Worm (Caenorhabditis elegans) whole organism, L2 larva: ENCODE measurements around the gene R144.12.
A peak's percentile ranks its signal among the peaks of the same experiment; 100 is the strongest.
"Not testable (repeated sequence)": the region's sequence is repeated elsewhere in the genome, so short reads cannot be mapped to it uniquely, and the experiment has no call there.

Experiments used
- C34F6.9 ChIP-seq: fragments of 150-350 bp; optimal IDR thresholded peaks from 2 replicates; lab custom pipeline; 2014; ENCODE audit warnings: missing biosample characterization, missing genetic modification characterization
- F13H6.1 ChIP-seq: sonication (generic microtip); optimal IDR thresholded peaks from 2 replicates; lab custom pipeline; 2016; ENCODE audit warnings: missing genetic modification characterization, missing compliant biosample characterization
- R02D3.7 ChIP-seq: fragments of 150-350 bp; optimal IDR thresholded peaks from 2 replicates; lab custom pipeline; 2014; ENCODE audit warnings: missing biosample characterization, missing genetic modification characterization
- Y55F3AM.14 ChIP-seq: fragments of 200-800 bp; sonication (Bioruptor generic); optimal IDR thresholded peaks from 2 replicates; lab custom pipeline; 2018; ENCODE audit warnings: mild to moderate bottlenecking, missing genetic modification characterization, missing compliant biosample characterization
- alr-1 ChIP-seq: fragments of 150-350 bp; optimal IDR thresholded peaks from 2 replicates; lab custom pipeline; 2014; ENCODE audit warnings: missing biosample characterization, missing genetic modification characterization
- ama-1 ChIP-seq: fragments of 150-350 bp; optimal IDR thresholded peaks from 2 replicates; lab custom pipeline; 2018; ENCODE audit warnings: inconsistent platforms
- blmp-1 ChIP-seq: sonication (generic microtip); optimal IDR thresholded peaks from 2 replicates; lab custom pipeline; 2017; ENCODE audit warnings: missing genetic modification characterization, mild to moderate bottlenecking, missing compliant biosample characterization, antibody characterized with exemption, moderate library complexity; ENCODE audit not compliant: insufficient read depth
- crh-2 ChIP-seq: sonication (generic microtip); optimal IDR thresholded peaks from 2 replicates; lab custom pipeline; 2017; ENCODE audit warnings: missing biosample characterization, missing genetic modification characterization
- egl-27 ChIP-seq: sonication (generic microtip); optimal IDR thresholded peaks from 3 replicates; lab custom pipeline; 2017; ENCODE audit warnings: missing biosample characterization, missing genetic modification reagents, missing genetic modification characterization
- elt-1 ChIP-seq: fragments of 150-350 bp; optimal IDR thresholded peaks from 2 replicates; lab custom pipeline; 2014; ENCODE audit warnings: missing biosample characterization, missing genetic modification characterization
- fos-1 ChIP-seq: fragments of 150-350 bp; optimal IDR thresholded peaks from 2 replicates; lab custom pipeline; 2014; ENCODE audit warnings: missing biosample characterization, missing genetic modification characterization
- lin-11 ChIP-seq: fragments of 150-350 bp; sonication (generic microtip); optimal IDR thresholded peaks from 2 replicates; lab custom pipeline; 2014; ENCODE audit warnings: missing biosample characterization, missing genetic modification characterization, inconsistent platforms, mixed read lengths
- lin-13 ChIP-seq: fragments of 150-350 bp; optimal IDR thresholded peaks from 2 replicates; lab custom pipeline; 2014; ENCODE audit warnings: missing biosample characterization, missing genetic modification reagents, missing genetic modification characterization
- lin-39 ChIP-seq: fragments of 150-350 bp; optimal IDR thresholded peaks from 2 replicates; lab custom pipeline; 2014; ENCODE audit warnings: missing biosample characterization, missing genetic modification reagents, missing genetic modification characterization
- lsy-2 ChIP-seq, 2 experiments: fragments of 150-350 bp in 1 of 2; sonication (generic microtip) in 1 of 2; optimal IDR thresholded peaks; 2 replicates each; lab custom pipeline; 2014 to 2017; ENCODE audit warnings: missing biosample characterization in 2 of 2, missing genetic modification characterization in 2 of 2
- mdl-1 ChIP-seq, 2 experiments: fragments of 150-350 bp in 1 of 2; sonication (generic microtip) in 1 of 2; optimal IDR thresholded peaks; 2 replicates each; lab custom pipeline; 2017; ENCODE audit warnings: missing biosample characterization in 2 of 2, missing genetic modification characterization in 2 of 2
- nhr-11 ChIP-seq: fragments of 150-350 bp; optimal IDR thresholded peaks from 2 replicates; lab custom pipeline; 2014; ENCODE audit warnings: missing biosample characterization, missing genetic modification characterization
- nhr-12 ChIP-seq: fragments of 150-350 bp; optimal IDR thresholded peaks from 2 replicates; lab custom pipeline; 2014; ENCODE audit warnings: missing biosample characterization, missing genetic modification characterization
- nhr-129 ChIP-seq: fragments of 150-350 bp; optimal IDR thresholded peaks from 2 replicates; lab custom pipeline; 2014; ENCODE audit warnings: missing biosample characterization, missing genetic modification characterization
- nhr-21 ChIP-seq: fragments of 150-350 bp; optimal IDR thresholded peaks from 2 replicates; lab custom pipeline; 2014; ENCODE audit warnings: missing biosample characterization, missing genetic modification characterization
- nhr-237 ChIP-seq: fragments of 150-350 bp; optimal IDR thresholded peaks from 2 replicates; lab custom pipeline; 2014; ENCODE audit warnings: missing biosample characterization, missing genetic modification characterization
- nhr-77 ChIP-seq: fragments of 150-350 bp; optimal IDR thresholded peaks from 2 replicates; lab custom pipeline; 2014; ENCODE audit warnings: missing biosample characterization, missing genetic modification characterization
- peb-1 ChIP-seq: fragments of 150-350 bp; optimal IDR thresholded peaks from 2 replicates; lab custom pipeline; 2014; ENCODE audit warnings: missing biosample characterization, missing genetic modification characterization
- sem-4 ChIP-seq: fragments of 150-350 bp; optimal IDR thresholded peaks from 2 replicates; lab custom pipeline; 2014; ENCODE audit warnings: missing biosample characterization, missing genetic modification reagents, missing genetic modification characterization
- skn-1 ChIP-seq: sonication (generic microtip); optimal IDR thresholded peaks from 2 replicates; lab custom pipeline; 2017; ENCODE audit warnings: missing biosample characterization, missing genetic modification characterization
- snpc-4 ChIP-seq: fragments of 150-350 bp; optimal IDR thresholded peaks from 2 replicates; lab custom pipeline; 2014; ENCODE audit warnings: missing biosample characterization, missing genetic modification characterization
- unc-39 ChIP-seq: fragments of 150-350 bp; optimal IDR thresholded peaks from 2 replicates; lab custom pipeline; 2014; ENCODE audit warnings: missing biosample characterization, missing genetic modification characterization
- unc-55 ChIP-seq: fragments of 150-350 bp; sonication (generic microtip); optimal IDR thresholded peaks from 3 replicates; lab custom pipeline; 2014; ENCODE audit warnings: missing biosample characterization, missing genetic modification reagents, missing genetic modification characterization
- unc-62 ChIP-seq: fragments of 150-350 bp; optimal IDR thresholded peaks from 2 replicates; lab custom pipeline; 2014; ENCODE audit warnings: missing biosample characterization, missing genetic modification reagents, missing genetic modification characterization
- zag-1 ChIP-seq: fragments of 150-350 bp; optimal IDR thresholded peaks from 2 replicates; lab custom pipeline; 2014; ENCODE audit warnings: missing biosample characterization, missing genetic modification characterization
- ztf-1 ChIP-seq: fragments of 200-800 bp; sonication (Bioruptor generic); conservative IDR thresholded peaks from 2 replicates; pipeline ENCODE4 v1.3.6; 2022; ENCODE audit warnings: missing genetic modification characterization, missing compliant biosample characterization
- ztf-11 ChIP-seq: sonication (generic microtip); optimal IDR thresholded peaks from 2 replicates; lab custom pipeline; 2017; ENCODE audit warnings: missing biosample characterization, missing genetic modification characterization
- ztf-4 ChIP-seq: fragments of 150-350 bp; optimal IDR thresholded peaks from 2 replicates; lab custom pipeline; 2014; ENCODE audit warnings: missing biosample characterization, missing genetic modification characterization

R144.12 gene

DNA sequence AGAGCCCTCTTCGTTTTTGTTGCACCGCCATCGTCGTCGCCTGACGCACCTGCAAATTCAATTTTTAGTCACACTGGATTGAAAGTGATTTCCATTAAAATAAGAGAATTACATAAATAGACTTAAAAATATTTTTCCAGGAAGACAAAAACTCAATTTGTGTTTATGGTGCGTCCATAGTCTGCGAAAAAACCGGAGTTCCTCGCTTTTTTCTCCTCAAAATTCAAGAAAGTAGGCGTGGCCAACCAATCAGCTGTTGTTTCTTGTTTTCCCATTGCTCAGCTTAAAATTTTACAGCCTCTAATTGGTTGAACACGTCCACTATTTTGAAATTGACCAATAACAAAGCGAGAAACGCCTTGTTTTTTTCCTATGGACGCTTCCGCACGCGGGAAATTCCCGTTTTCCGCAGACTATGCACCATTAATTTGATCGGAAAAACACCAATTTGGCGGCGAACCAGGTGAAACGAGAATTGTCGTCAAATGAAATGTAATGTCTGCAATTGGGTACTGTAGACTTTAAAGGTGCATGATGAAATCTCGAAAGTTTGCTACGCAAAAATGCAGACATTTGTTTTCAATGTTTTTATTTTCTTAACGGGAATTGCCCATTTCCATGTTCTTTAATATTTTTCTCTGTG lies 22.2 kb downstream of the R144.12 start, which contains the start of gene C27F2.7:
TSS of gene C27F2.7 (minus strand) at position 51 of the 643 bp plus-strand sequence.
- TF ChIP-seq crh-2 (no peak), unc-39 (tag; lab: Kevin White, UChicago) (no peak), fos-1 (tag; lab: Kevin White, UChicago) (no peak), peb-1 (no peak), ztf-11 (no peak), zag-1 (tag; lab: Kevin White, UChicago) (no peak), ztf-4 (tag; lab: Kevin White, UChicago) (no peak), nhr-77 (tag; lab: Kevin White, UChicago) (no peak), C34F6.9 (no peak), nhr-237 (no peak), mdl-1 (tag; optimal IDR thresholded peaks at IDR 0.05; lab: Kevin White, UChicago) (no peak), lin-39 (no peak)

DNA sequence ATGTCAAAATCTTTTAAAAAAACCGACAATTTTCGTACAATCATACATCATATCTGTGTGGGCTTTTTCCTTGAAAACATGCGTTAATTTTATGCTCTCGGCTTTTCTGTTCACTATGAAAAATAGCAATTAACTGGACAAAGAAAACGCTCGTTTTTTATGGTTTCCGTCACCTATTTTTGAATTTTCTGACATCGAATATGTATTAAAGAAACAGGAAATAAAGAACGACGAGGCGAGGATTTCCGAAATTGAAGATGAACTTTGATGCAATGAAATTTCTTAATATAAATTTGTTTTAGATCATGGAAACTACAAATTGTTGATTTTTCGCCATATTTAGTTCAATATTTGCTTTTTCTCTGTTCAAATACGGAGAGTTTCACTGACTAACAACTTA lies 22.8 kb downstream of the R144.12 start:
- TF ChIP-seq R02D3.7 (no peak), elt-1 (no peak), zag-1 (tag; lab: Kevin White, UChicago) (no peak), egl-27 (no peak), nhr-21 (tag; lab: Kevin White, UChicago) (no peak)

DNA sequence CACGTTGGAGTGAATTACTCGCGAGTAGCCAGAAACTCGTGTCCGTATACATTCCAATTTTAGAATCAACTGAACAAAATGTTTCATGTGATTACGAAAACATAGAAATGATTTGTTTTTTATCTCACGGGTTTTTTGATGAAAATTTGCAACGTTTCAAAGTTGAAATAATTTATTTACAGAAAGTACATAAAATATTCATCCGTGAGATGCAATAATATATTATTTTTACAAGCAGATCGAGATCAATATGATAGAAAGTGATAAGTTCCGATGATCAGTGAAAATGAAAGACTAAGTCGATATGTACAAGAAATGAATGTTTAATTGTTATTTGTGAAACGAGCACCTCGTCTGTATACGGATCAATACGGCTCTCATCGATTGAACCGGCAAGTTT lies 26.4 kb downstream of the R144.12 start, which contains the start of gene C27F2.6:
TSS of gene C27F2.6 (minus strand) at position 101 of the 400 bp plus-strand sequence.
- TF ChIP-seq nhr-21 (tag; lab: Kevin White, UChicago); nhr-11; mdl-1 (tag; optimal IDR thresholded peaks at IDR 0.05; lab: Kevin White, UChicago): not testable (repeated sequence)

DNA sequence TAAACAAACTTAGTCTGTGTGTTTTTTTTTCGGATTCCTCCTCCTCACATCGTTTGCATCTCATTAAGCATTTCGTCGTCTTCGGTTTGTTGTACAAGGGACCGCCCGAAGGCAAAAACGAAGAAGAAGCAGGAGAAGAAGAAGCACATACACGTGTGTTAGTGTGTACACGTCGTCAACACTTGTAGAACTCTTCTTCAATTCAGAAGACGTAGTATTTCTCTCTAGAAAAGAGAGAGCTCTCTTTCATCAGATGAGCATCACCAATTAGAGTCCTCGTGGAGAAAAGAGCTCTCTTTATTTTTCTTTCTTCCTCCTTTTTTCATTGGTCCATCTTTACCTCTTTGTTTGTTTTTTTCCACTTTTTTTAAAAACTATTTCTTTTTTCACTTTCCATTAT lies 38.6 kb downstream of the R144.12 start:
- TF ChIP-seq F13H6.1 (tag; lab: Kevin White, UChicago), result no peak
- TF ChIP-seq mdl-1 (tag; optimal IDR thresholded peaks at IDR 0.05; lab: Kevin White, UChicago), result no peak
- no peak for TF ChIP-seq Y55F3AM.14 (GFP tag; lab: Kevin White, UChicago)
- no peak for TF ChIP-seq ztf-4 (tag; lab: Kevin White, UChicago)
- TF ChIP-seq elt-1, result no peak
- no peak for TF ChIP-seq lin-11 (tag; lab: Kevin White, UChicago)
- no peak for TF ChIP-seq egl-27
- TF ChIP-seq fos-1 (tag; lab: Kevin White, UChicago), result no peak
- peak; percentile 2 for TF ChIP-seq nhr-129 (tag; lab: Kevin White, UChicago)
- no peak for TF ChIP-seq nhr-21 (tag; lab: Kevin White, UChicago)
- TF ChIP-seq lsy-2 (tag; optimal IDR thresholded peaks at IDR 0.05; lab: Kevin White, UChicago), result peak in 1 of 2 experiments; percentile 32
- no peak for TF ChIP-seq nhr-237
- no peak for TF ChIP-seq ztf-1 (GFP tag; lab: Robert Waterston, UW)
- no peak for TF ChIP-seq nhr-11
- TF ChIP-seq unc-55, result no peak
- TF ChIP-seq ama-1 (lab: Kevin White, UChicago), result no peak
- no peak for TF ChIP-seq blmp-1 (tag; lab: Kevin White, UChicago)
- TF ChIP-seq unc-62 (GFP tag; lab: Kevin White, UChicago), result no peak
- no peak for TF ChIP-seq crh-2
- peak; percentile 41 for TF ChIP-seq C34F6.9
- TF ChIP-seq skn-1 (tag; lab: Kevin White, UChicago), result no peak
- TF ChIP-seq nhr-12, result no peak
- no peak for TF ChIP-seq peb-1
- TF ChIP-seq nhr-77 (tag; lab: Kevin White, UChicago), result no peak
- TF ChIP-seq lin-13 (GFP tag; lab: Kevin White, UChicago), result no peak

DNA sequence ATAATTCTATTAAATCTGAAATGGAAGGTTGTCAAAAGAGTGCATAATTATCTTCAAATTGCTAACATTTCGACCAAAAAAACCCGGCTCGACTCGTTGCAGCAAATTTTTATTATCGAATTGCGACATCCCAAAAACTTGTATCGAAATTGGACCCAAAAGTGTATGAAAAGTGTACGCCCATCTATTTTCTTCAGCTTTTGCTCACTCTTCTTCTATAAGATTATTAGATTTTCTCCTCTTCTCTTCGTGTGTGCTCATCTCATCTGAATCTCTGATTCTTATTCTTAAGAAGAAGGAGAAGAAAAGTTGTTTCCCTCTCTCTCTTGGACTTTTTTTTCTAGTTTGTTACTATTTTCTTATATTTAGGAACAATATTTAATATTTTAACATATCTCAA lies 39.5 kb downstream of the R144.12 start:
- no peak for TF ChIP-seq elt-1
- TF ChIP-seq alr-1 (tag; lab: Kevin White, UChicago), result no peak
- TF ChIP-seq R02D3.7, result no peak
- TF ChIP-seq blmp-1 (tag; lab: Kevin White, UChicago), result no peak
- no peak for TF ChIP-seq crh-2
- peak; percentile 49 for TF ChIP-seq zag-1 (tag; lab: Kevin White, UChicago)
- no peak for TF ChIP-seq ztf-1 (GFP tag; lab: Robert Waterston, UW)
- TF ChIP-seq C34F6.9, result peak; percentile 29
- peak in 1 of 2 experiments; percentile 26 for TF ChIP-seq lsy-2 (tag; optimal IDR thresholded peaks at IDR 0.05; lab: Kevin White, UChicago)
- no peak for TF ChIP-seq snpc-4 (tag; lab: Kevin White, UChicago)
- TF ChIP-seq sem-4 (tag; lab: Kevin White, UChicago), result no peak
- TF ChIP-seq nhr-21 (tag; lab: Kevin White, UChicago), result no peak
